Worm (Caenorhabditis elegans): ENCODE measurements around the gene C17F4.7.

ce11 chrII:3274923-3275322, 29.1 kb upstream of the C17F4.7 start, which contains the start of gene F02E11.3:
- TF ChIP-seq him-1 (tag; optimal IDR thresholded peaks at IDR 0.05) (no peak), W03F9.2 (tag; optimal IDR thresholded peaks at IDR 0.05) (no peak)
